Worm (Caenorhabditis elegans) whole organism, mixed stage, embryonic: ENCODE results near the gene srx-26.

ENCODE experiments used
- M03D4.4 ChIP-seq: sonication (generic microtip); optimal IDR thresholded peaks from 2 replicates; lab custom pipeline; 2017; ENCODE audit warnings: mild to moderate bottlenecking, missing genetic modification characterization, missing compliant biosample characterization
- bed-3 ChIP-seq: fragments of 200-800 bp; sonication (Bioruptor generic); optimal IDR thresholded peaks from 3 replicates; lab custom pipeline; 2018; ENCODE audit warnings: mild to moderate bottlenecking, missing genetic modification characterization, moderate library complexity, missing compliant biosample characterization
- blmp-1 ChIP-seq: fragments of 150-350 bp; optimal IDR thresholded peaks from 2 replicates; lab custom pipeline; 2014; ENCODE audit warnings: missing biosample characterization, missing genetic modification characterization
- ceh-39 ChIP-seq: fragments of 150-350 bp; optimal IDR thresholded peaks from 2 replicates; lab custom pipeline; 2014; ENCODE audit warnings: missing biosample characterization, missing genetic modification characterization
- ceh-83 ChIP-seq: fragments of 200-800 bp; sonication (Bioruptor generic); optimal IDR thresholded peaks from 2 replicates; lab custom pipeline; 2018; ENCODE audit warnings: mild to moderate bottlenecking, missing genetic modification characterization, missing compliant biosample characterization
- ces-1 ChIP-seq: fragments of 150-350 bp; optimal IDR thresholded peaks from 2 replicates; lab custom pipeline; 2014; ENCODE audit warnings: missing biosample characterization, missing genetic modification reagents, missing genetic modification characterization
- cnd-1 ChIP-seq: fragments of 200-800 bp; sonication (Bioruptor generic); optimal IDR thresholded peaks from 2 replicates; lab custom pipeline; 2018; ENCODE audit warnings: mild to moderate bottlenecking, missing genetic modification characterization, missing compliant biosample characterization
- drap-1 ChIP-seq: fragments of 200-800 bp; sonication (Bioruptor generic); optimal IDR thresholded peaks from 3 replicates; lab custom pipeline; 2018; ENCODE audit warnings: mild to moderate bottlenecking, missing genetic modification characterization, missing compliant biosample characterization
- elt-1 ChIP-seq: sonication (generic microtip); optimal IDR thresholded peaks from 2 replicates; lab custom pipeline; 2017; ENCODE audit warnings: missing genetic modification characterization, mild to moderate bottlenecking, missing compliant biosample characterization, antibody characterized with exemption, moderate library complexity, borderline replicate concordance; ENCODE audit not compliant: insufficient read depth
- elt-3 ChIP-seq: fragments of 150-350 bp; optimal IDR thresholded peaks from 2 replicates; lab custom pipeline; 2014; ENCODE audit warnings: missing biosample characterization, missing genetic modification characterization
- flh-1 ChIP-seq: fragments of 200-800 bp; sonication (Bioruptor generic); optimal IDR thresholded peaks from 2 replicates; lab custom pipeline; 2018; ENCODE audit warnings: mild to moderate bottlenecking, missing genetic modification characterization, moderate library complexity, missing compliant biosample characterization
- hlh-1 ChIP-seq: fragments of 150-350 bp; optimal IDR thresholded peaks from 2 replicates; lab custom pipeline; 2014; ENCODE audit warnings: missing biosample characterization, missing genetic modification reagents, missing genetic modification characterization
- lin-13 ChIP-seq: fragments of 150-350 bp; optimal IDR thresholded peaks from 2 replicates; lab custom pipeline; 2014; ENCODE audit warnings: missing biosample characterization, missing genetic modification characterization
- lin-32 ChIP-seq: fragments of 200-800 bp; sonication (Bioruptor generic); optimal IDR thresholded peaks from 2 replicates; lab custom pipeline; 2018; ENCODE audit warnings: mild to moderate bottlenecking, missing genetic modification characterization, missing compliant biosample characterization
- mab-5 ChIP-seq: fragments of 150-350 bp; optimal IDR thresholded peaks from 2 replicates; lab custom pipeline; 2014; ENCODE audit warnings: missing biosample characterization, missing genetic modification characterization
- mep-1 ChIP-seq: fragments of 150-350 bp; optimal IDR thresholded peaks from 2 replicates; lab custom pipeline; 2017; ENCODE audit warnings: missing biosample characterization, missing genetic modification reagents, missing genetic modification characterization, inconsistent platforms
- mls-2 ChIP-seq: sonication (generic microtip); optimal IDR thresholded peaks from 2 replicates; lab custom pipeline; 2016; ENCODE audit warnings: mild to moderate bottlenecking, missing genetic modification characterization, moderate library complexity, missing compliant biosample characterization
- nhr-12 ChIP-seq: fragments of 150-350 bp; optimal IDR thresholded peaks from 2 replicates; lab custom pipeline; 2014; ENCODE audit warnings: missing biosample characterization, missing genetic modification characterization
- nhr-2 ChIP-seq: fragments of 150-350 bp; optimal IDR thresholded peaks from 2 replicates; lab custom pipeline; 2014; ENCODE audit warnings: missing biosample characterization, missing genetic modification characterization
- nhr-237 ChIP-seq: fragments of 150-350 bp; optimal IDR thresholded peaks from 2 replicates; lab custom pipeline; 2014; ENCODE audit warnings: missing biosample characterization, missing genetic modification characterization
- nhr-28 ChIP-seq: fragments of 150-350 bp; optimal IDR thresholded peaks from 2 replicates; lab custom pipeline; 2014; ENCODE audit warnings: missing biosample characterization, missing genetic modification characterization
- nhr-76 ChIP-seq: sonication (generic microtip); optimal IDR thresholded peaks from 2 replicates; lab custom pipeline; 2017; ENCODE audit warnings: missing biosample characterization, missing genetic modification characterization
- sem-2 ChIP-seq: fragments of 200-800 bp; sonication (Bioruptor generic); optimal IDR thresholded peaks from 2 replicates; lab custom pipeline; 2018; ENCODE audit warnings: mild to moderate bottlenecking, missing genetic modification characterization, missing compliant biosample characterization
- snpc-4 ChIP-seq: fragments of 150-350 bp; optimal IDR thresholded peaks from 2 replicates; lab custom pipeline; 2014; ENCODE audit warnings: missing biosample characterization, missing genetic modification characterization
- sptf-1 ChIP-seq: sonication (generic microtip); optimal IDR thresholded peaks from 2 replicates; lab custom pipeline; 2017; ENCODE audit warnings: mild to moderate bottlenecking, missing genetic modification characterization, moderate library complexity, missing compliant biosample characterization
- unc-62 ChIP-seq: fragments of 150-350 bp; optimal IDR thresholded peaks from 2 replicates; lab custom pipeline; 2014; ENCODE audit warnings: missing biosample characterization, missing genetic modification reagents, missing genetic modification characterization
- zip-8 ChIP-seq: fragments of 150-350 bp; optimal IDR thresholded peaks from 2 replicates; lab custom pipeline; 2014; ENCODE audit warnings: missing biosample characterization, missing genetic modification characterization
- ztf-11 ChIP-seq: fragments of 150-350 bp; optimal IDR thresholded peaks from 2 replicates; lab custom pipeline; 2014; ENCODE audit warnings: missing biosample characterization, missing genetic modification characterization

Gene srx-26

ce11 chrV:2780786-2781185, 27.9 kb upstream of the srx-26 start, which contains the start of gene R05D8.11:
Gene R05D8.11, minus strand, starts transcription at chrV:2780886.
- TF ChIP-seq elt-3 (tag; lab: Kevin White, UChicago) = no peak
- TF ChIP-seq nhr-76 (tag; lab: Kevin White, UChicago) = no peak
- no peak for TF ChIP-seq zip-8
- no peak for TF ChIP-seq bed-3 (GFP tag; lab: Kevin White, UChicago)
- TF ChIP-seq nhr-28 (tag; lab: Kevin White, UChicago) = no peak
- no peak for TF ChIP-seq lin-13
- no peak for TF ChIP-seq lin-32 (GFP tag; lab: Kevin White, UChicago)
- no peak for TF ChIP-seq unc-62 (GFP tag; lab: Kevin White, UChicago)
- TF ChIP-seq, all 35 proteins: peak for 0

- TF ChIP-seq bed-3 (GFP tag; lab: Kevin White, UChicago) (no peak), sem-2 (no peak), snpc-4 (no peak), cnd-1 (tag; lab: Kevin White, UChicago) (no peak), zip-8 (no peak), mls-2 (tag; lab: Kevin White, UChicago) (no peak), flh-1 (GFP tag; lab: Kevin White, UChicago) (no peak), elt-1 (tag; lab: Kevin White, UChicago) (no peak), ces-1 (GFP tag; lab: Kevin White, UChicago) (no peak), blmp-1 (tag; lab: Kevin White, UChicago) (no peak), M03D4.4 (tag; lab: Kevin White, UChicago) (no peak), drap-1 (GFP tag; lab: Kevin White, UChicago) (no peak), nhr-12 (tag; lab: Kevin White, UChicago) (no peak)
- TF ChIP-seq, all 35 proteins: peak for 0
These were observed 21.1 kb upstream of the srx-26 start, which contains the start of gene srj-18 for ce11 chrV:2774042-2774441. Gene srj-18, plus strand, starts transcription at chrV:2774342.

ce11 chrV:2771560-2771959, 18.7 kb upstream of the srx-26 start, which contains the start of gene srh-56:
Gene srh-56, plus strand, starts transcription at chrV:2771860.
- TF ChIP-seq ceh-39 (tag; lab: Kevin White, UChicago) = no peak
- TF ChIP-seq hlh-1 (tag; lab: Kevin White, UChicago) = no peak
- no peak for TF ChIP-seq sem-2
- TF ChIP-seq sptf-1 = no peak
- no peak for TF ChIP-seq elt-1 (tag; lab: Kevin White, UChicago)
- TF ChIP-seq mab-5 (tag; lab: Kevin White, UChicago) = no peak
- TF ChIP-seq lin-13 = no peak
- TF ChIP-seq bed-3 (GFP tag; lab: Kevin White, UChicago) = no peak
- TF ChIP-seq unc-62 (GFP tag; lab: Kevin White, UChicago) = no peak
- no peak for TF ChIP-seq nhr-28 (tag; lab: Kevin White, UChicago)
- no peak for TF ChIP-seq lin-32 (GFP tag; lab: Kevin White, UChicago)
- no peak for TF ChIP-seq ceh-83 (GFP tag; lab: Kevin White, UChicago)
- TF ChIP-seq blmp-1 (tag; lab: Kevin White, UChicago) = no peak
- TF ChIP-seq elt-3 (tag; lab: Kevin White, UChicago) = no peak
- TF ChIP-seq flh-1 (GFP tag; lab: Kevin White, UChicago) = no peak
- no peak for TF ChIP-seq nhr-2 (tag; lab: Kevin White, UChicago)

DNA sequence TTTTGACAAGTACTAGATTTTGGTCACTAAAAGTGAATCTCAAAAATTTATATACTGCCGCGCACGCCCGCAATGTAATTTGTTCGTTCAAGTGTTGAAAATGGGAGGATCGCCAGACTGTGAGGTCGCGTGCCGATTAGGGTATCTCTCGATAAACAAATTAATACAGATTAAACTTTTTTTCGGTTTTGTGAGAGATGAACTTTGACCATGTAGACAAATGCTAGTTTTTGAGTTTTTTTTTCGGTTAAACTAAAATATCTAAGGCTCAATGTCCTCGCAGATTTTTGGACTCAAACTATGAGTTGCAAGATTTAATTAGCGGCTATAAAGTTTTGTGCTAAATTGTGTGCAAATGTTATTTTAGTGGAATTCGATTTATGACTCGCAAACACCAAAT, 16.8 kb upstream of the srx-26 start, which contains the start of gene dhs-15:
Gene dhs-15 (minus strand): TSS at position 101 of the 400 bp plus-strand sequence.
- TF ChIP-seq mab-5 (tag; lab: Kevin White, UChicago) (no peak), cnd-1 (tag; lab: Kevin White, UChicago) (no peak), mep-1 (tag; lab: Kevin White, UChicago) (no peak)
- TF ChIP-seq, all 35 proteins: peak for 0

DNA sequence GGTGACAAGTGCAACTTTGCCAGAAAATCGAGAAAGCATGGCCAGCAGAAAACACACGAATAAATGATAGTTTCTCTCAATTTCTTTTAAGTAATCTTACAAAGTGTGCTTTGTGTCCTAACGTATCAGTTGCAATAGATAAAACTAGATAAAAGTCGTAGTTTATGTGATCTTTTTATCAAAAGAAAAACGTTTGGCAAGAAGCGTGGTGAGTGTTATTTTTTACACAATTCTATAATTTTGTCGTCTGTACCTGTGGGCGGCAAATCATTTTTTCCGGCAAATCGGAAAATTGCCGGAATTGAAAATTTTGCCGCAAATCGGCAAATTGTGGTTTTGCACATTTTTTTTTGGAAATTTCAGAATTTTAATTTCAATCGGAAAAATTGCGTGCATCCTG, 14.6 kb upstream of the srx-26 start, which contains the start of gene R05D8.9:
Gene R05D8.9 (minus strand): TSS at position 101 of the 400 bp plus-strand sequence.
- TF ChIP-seq ceh-39 (tag; lab: Kevin White, UChicago) = no peak
- TF ChIP-seq unc-62 (GFP tag; lab: Kevin White, UChicago) = no peak
- no peak for TF ChIP-seq ceh-83 (GFP tag; lab: Kevin White, UChicago)
- TF ChIP-seq nhr-2 (tag; lab: Kevin White, UChicago) = no peak
- no peak for TF ChIP-seq nhr-237 (tag; lab: Kevin White, UChicago)
- TF ChIP-seq ztf-11 (tag; lab: Kevin White, UChicago) = no peak
- no peak for TF ChIP-seq snpc-4
- no peak for TF ChIP-seq sem-2

DNA sequence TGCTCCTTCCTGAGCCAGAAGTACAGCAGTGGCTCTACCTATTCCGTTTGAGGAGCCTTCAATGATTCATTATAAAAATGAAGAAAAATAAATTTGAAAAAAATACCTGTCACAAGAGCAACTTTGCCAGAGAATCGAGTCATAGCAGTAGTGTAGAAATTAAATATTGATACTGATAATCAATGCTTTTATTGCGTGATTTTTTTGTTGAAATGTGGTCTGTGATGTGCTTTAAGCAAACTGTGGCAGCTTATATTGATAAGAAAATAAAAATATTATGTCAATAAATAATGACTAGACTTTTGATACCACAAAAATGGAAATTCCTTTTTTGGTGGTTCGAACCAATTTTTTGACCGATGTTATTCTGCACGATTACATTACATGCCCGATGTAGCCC, 12.1 kb upstream of the srx-26 start, which contains the start of gene dhs-14:
Gene dhs-14 (minus strand): TSS at position 149 of the 400 bp plus-strand sequence.
- TF ChIP-seq ceh-83 (GFP tag; lab: Kevin White, UChicago) (no peak), drap-1 (GFP tag; lab: Kevin White, UChicago) (no peak)
